Worm (Caenorhabditis elegans) whole organism, mixed stage, embryonic: ENCODE data around the gene clec-83.

Source experiments
- ceh-83 ChIP-seq: fragments of 200-800 bp; sonication (Bioruptor generic); optimal IDR thresholded peaks from 2 replicates; lab custom pipeline; 2018; ENCODE audit warnings: mild to moderate bottlenecking, missing genetic modification characterization, missing compliant biosample characterization
- ces-1 ChIP-seq: fragments of 150-350 bp; optimal IDR thresholded peaks from 2 replicates; lab custom pipeline; 2014; ENCODE audit warnings: missing biosample characterization, missing genetic modification reagents, missing genetic modification characterization
- elt-1 ChIP-seq: sonication (generic microtip); optimal IDR thresholded peaks from 2 replicates; lab custom pipeline; 2017; ENCODE audit warnings: missing genetic modification characterization, mild to moderate bottlenecking, missing compliant biosample characterization, antibody characterized with exemption, moderate library complexity, borderline replicate concordance; ENCODE audit not compliant: insufficient read depth
- lin-13 ChIP-seq: fragments of 150-350 bp; optimal IDR thresholded peaks from 2 replicates; lab custom pipeline; 2014; ENCODE audit warnings: missing biosample characterization, missing genetic modification characterization
- mep-1 ChIP-seq: fragments of 150-350 bp; optimal IDR thresholded peaks from 2 replicates; lab custom pipeline; 2017; ENCODE audit warnings: missing biosample characterization, missing genetic modification reagents, missing genetic modification characterization, inconsistent platforms
- nhr-237 ChIP-seq: fragments of 150-350 bp; optimal IDR thresholded peaks from 2 replicates; lab custom pipeline; 2014; ENCODE audit warnings: missing biosample characterization, missing genetic modification characterization
- nhr-28 ChIP-seq: fragments of 150-350 bp; optimal IDR thresholded peaks from 2 replicates; lab custom pipeline; 2014; ENCODE audit warnings: missing biosample characterization, missing genetic modification characterization
- nhr-76 ChIP-seq: sonication (generic microtip); optimal IDR thresholded peaks from 2 replicates; lab custom pipeline; 2017; ENCODE audit warnings: missing biosample characterization, missing genetic modification characterization
- pha-4 ChIP-seq: fragments of 150-350 bp; optimal IDR thresholded peaks from 2 replicates; lab custom pipeline; 2018; ENCODE audit warnings: missing biosample characterization, missing genetic modification reagents, missing genetic modification characterization
- unc-62 ChIP-seq: fragments of 150-350 bp; optimal IDR thresholded peaks from 2 replicates; lab custom pipeline; 2014; ENCODE audit warnings: missing biosample characterization, missing genetic modification reagents, missing genetic modification characterization

DNA sequence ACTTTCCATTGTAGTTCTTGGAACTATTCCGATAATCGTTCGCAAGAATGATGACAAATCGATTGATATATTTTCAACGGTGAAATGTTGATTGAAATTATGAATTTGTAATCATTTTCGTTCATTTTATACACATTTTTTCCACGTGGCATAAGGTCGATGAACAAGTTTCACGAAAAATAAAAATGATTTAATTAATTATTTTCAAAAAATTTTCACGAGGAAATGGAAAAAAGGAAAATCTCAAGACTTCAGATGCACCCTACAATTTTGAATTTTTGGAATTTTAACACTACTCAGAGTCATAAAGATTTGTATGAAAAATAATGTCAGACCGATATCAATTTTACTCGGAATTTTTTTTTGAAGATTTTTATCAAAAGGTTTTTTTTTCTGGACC lies 21.6 kb downstream of the clec-83 start, which contains the start of gene Y54G2A.13:
- TF ChIP-seq mep-1 (tag; lab: Kevin White, UChicago) (no peak), elt-1 (no peak), pha-4 (tag; lab: Kevin White, UChicago) (no peak), ceh-83 (no peak), nhr-237 (tag; lab: Kevin White, UChicago) (no peak), nhr-28 (tag; lab: Kevin White, UChicago) (no peak), unc-62 (GFP tag; lab: Kevin White, UChicago) (no peak), nhr-76 (tag; lab: Kevin White, UChicago) (no peak), lin-13 (tag; lab: Kevin White, UChicago) (no peak), ces-1 (GFP tag; lab: Kevin White, UChicago) (no peak)
